Worm (Caenorhabditis elegans) whole organism, early embryonic: ENCODE data around the gene clec-241.

Experiments
- ama-1 ChIP-seq: fragments of 150-350 bp; optimal IDR thresholded peaks from 2 replicates; lab custom pipeline; 2014
- flt-1 ChIP-seq: fragments of 200-800 bp; sonication (Bioruptor generic); IDR thresholded peaks from 2 replicates; pipeline ENCODE4 v1.3.6; 2022; ENCODE audit warnings: missing genetic modification characterization, missing compliant biosample characterization
- hmg-4 ChIP-seq: fragments of 200-800 bp; sonication (Bioruptor generic); optimal IDR thresholded peaks from 2 replicates; lab custom pipeline; 2018; ENCODE audit warnings: mild to moderate bottlenecking, missing genetic modification characterization, missing compliant biosample characterization
- scrt-1 ChIP-seq: fragments of 200-800 bp; sonication (Bioruptor generic); IDR thresholded peaks from 2 replicates; pipeline ENCODE4 v1.3.6; 2022; ENCODE audit warnings: missing genetic modification characterization, missing compliant biosample characterization

DNA sequence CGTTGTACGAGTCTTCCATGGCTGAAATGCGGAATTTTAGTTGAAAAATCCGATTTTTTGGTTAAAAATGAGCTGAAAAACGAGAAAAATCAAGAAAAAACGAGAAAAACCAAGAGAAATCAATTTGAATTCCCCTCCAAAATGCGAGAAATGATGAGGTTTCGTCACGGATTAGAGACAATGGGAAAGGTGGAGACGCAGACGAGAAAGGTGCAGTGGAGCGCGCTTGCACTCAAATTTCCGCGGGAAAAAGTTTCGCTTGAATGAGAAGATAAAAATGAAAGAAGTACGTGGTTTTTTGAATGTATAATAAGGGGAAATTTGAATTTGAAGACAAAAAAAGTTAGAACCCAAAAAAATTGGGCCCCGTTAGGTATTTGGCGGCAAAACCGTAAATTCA lies 47.5 kb downstream of the clec-241 start, which contains the start of gene efl-1:
- TF ChIP-seq scrt-1 (no peak), ama-1 (no peak), hmg-4 (GFP tag; lab: Kevin White, UChicago) (no peak), flt-1 (GFP tag; lab: Robert Waterston, UW) (no peak)
